Worm (Caenorhabditis elegans) whole organism, young adult: Measurements from ENCODE around the gene srj-37.

Experiments used
- B0035.1 ChIP-seq: sonication (generic microtip); optimal IDR thresholded peaks from 2 replicates; lab custom pipeline; 2016; ENCODE audit warnings: missing genetic modification characterization, mild to moderate bottlenecking, missing compliant biosample characterization, missing genotype, missing genetic modification reagents
- B0336.3 ChIP-seq: fragments of 200-800 bp; sonication (Bioruptor generic); IDR thresholded peaks from 2 replicates; pipeline ENCODE4 v1.3.6; 2022; ENCODE audit warnings: missing genetic modification characterization, missing compliant biosample characterization
- C06A6.2 ChIP-seq: fragments of 200-800 bp; sonication (Bioruptor generic); conservative IDR thresholded peaks from 2 replicates; pipeline ENCODE4 v1.3.6; 2022; ENCODE audit warnings: missing genetic modification characterization, missing compliant biosample characterization
- C17E4.6 ChIP-seq: fragments of 200-800 bp; sonication (Bioruptor generic); IDR thresholded peaks from 2 replicates; pipeline ENCODE4 v1.3.6; 2022; ENCODE audit warnings: missing genetic modification reagents, missing genetic modification characterization, missing compliant biosample characterization
- F23B12.7 ChIP-seq: sonication (generic microtip); optimal IDR thresholded peaks from 2 replicates; lab custom pipeline; 2017; ENCODE audit warnings: missing genetic modification characterization, mild to moderate bottlenecking, missing compliant biosample characterization, antibody characterized with exemption, moderate library complexity; ENCODE audit not compliant: insufficient read depth
- F37B4.10 ChIP-seq: fragments of 200-800 bp; sonication (Bioruptor generic); IDR thresholded peaks from 2 replicates; pipeline ENCODE4 v1.3.6; 2022; ENCODE audit warnings: missing genetic modification characterization, missing compliant biosample characterization
- F52B5.7 ChIP-seq: sonication (generic microtip); optimal IDR thresholded peaks from 2 replicates; lab custom pipeline; 2016; ENCODE audit warnings: mild to moderate bottlenecking, missing genetic modification characterization, missing compliant biosample characterization
- T26A5.8 ChIP-seq: sonication (generic microtip); optimal IDR thresholded peaks from 2 replicates; lab custom pipeline; 2016; ENCODE audit warnings: missing genetic modification characterization, missing compliant biosample characterization
- Y56A3A.18 ChIP-seq: fragments of 200-800 bp; sonication (Bioruptor generic); IDR thresholded peaks from 2 replicates; pipeline ENCODE4 v1.3.6; 2022; ENCODE audit warnings: missing genetic modification reagents, missing genetic modification characterization, missing compliant biosample characterization
- Y67H2A.10 ChIP-seq: fragments of 200-800 bp; sonication (Bioruptor generic); conservative IDR thresholded peaks from 2 replicates; pipeline ENCODE4 v1.3.6; 2022; ENCODE audit warnings: missing genetic modification reagents, missing genetic modification characterization, missing compliant biosample characterization
- aptf-3 ChIP-seq: fragments of 200-800 bp; sonication (Bioruptor generic); IDR thresholded peaks from 2 replicates; pipeline ENCODE4 v1.3.6; 2022; ENCODE audit warnings: missing genetic modification characterization, missing compliant biosample characterization
- atf-7 ChIP-seq: sonication (generic microtip); optimal IDR thresholded peaks from 2 replicates; lab custom pipeline; 2017; ENCODE audit warnings: mild to moderate bottlenecking, missing genetic modification characterization, missing compliant biosample characterization
- athp-1 ChIP-seq: sonication (generic microtip); optimal IDR thresholded peaks from 2 replicates; lab custom pipeline; 2017; ENCODE audit warnings: mild to moderate bottlenecking, missing genetic modification characterization, missing compliant biosample characterization
- bed-1 ChIP-seq: fragments of 200-800 bp; sonication (Bioruptor generic); IDR thresholded peaks from 2 replicates; pipeline ENCODE4 v1.3.6; 2022; ENCODE audit warnings: missing genetic modification reagents, missing genetic modification characterization, missing compliant biosample characterization
- bed-2 ChIP-seq: fragments of 200-800 bp; sonication (Bioruptor generic); IDR thresholded peaks from 2 replicates; pipeline ENCODE4 v1.3.6; 2022; ENCODE audit warnings: missing genetic modification reagents, missing genetic modification characterization, missing compliant biosample characterization
- ceh-91 ChIP-seq: fragments of 200-800 bp; sonication (Bioruptor generic); IDR thresholded peaks from 2 replicates; pipeline ENCODE4 v1.3.6; 2022; ENCODE audit warnings: missing genetic modification reagents, missing genetic modification characterization, missing compliant biosample characterization
- egl-44 ChIP-seq: fragments of 200-800 bp; sonication (Bioruptor generic); IDR thresholded peaks from 2 replicates; pipeline ENCODE4 v1.3.6; 2022; ENCODE audit warnings: missing genetic modification reagents, missing genetic modification characterization, missing compliant biosample characterization
- fkh-3 ChIP-seq: sonication (generic microtip); optimal IDR thresholded peaks from 2 replicates; lab custom pipeline; 2016; ENCODE audit warnings: mild to moderate bottlenecking, missing genetic modification characterization, missing compliant biosample characterization
- let-526 ChIP-seq: fragments of 200-800 bp; sonication (Bioruptor generic); IDR thresholded peaks from 2 replicates; pipeline ENCODE4 v1.3.6; 2022; ENCODE audit warnings: missing genetic modification reagents, missing genetic modification characterization, missing compliant biosample characterization
- lin-54 ChIP-seq: fragments of 200-800 bp; sonication (Bioruptor generic); optimal IDR thresholded peaks from 2 replicates; lab custom pipeline; 2018; ENCODE audit warnings: mild to moderate bottlenecking, missing genetic modification characterization, missing compliant biosample characterization
- lsy-27 ChIP-seq: sonication (generic microtip); optimal IDR thresholded peaks from 2 replicates; lab custom pipeline; 2017; ENCODE audit warnings: missing genetic modification characterization, mild to moderate bottlenecking, missing compliant biosample characterization, antibody characterized with exemption, missing genotype, borderline replicate concordance; ENCODE audit not compliant: insufficient read depth
- madf-3 ChIP-seq: fragments of 200-800 bp; sonication (Bioruptor generic); IDR thresholded peaks from 2 replicates; pipeline ENCODE4 v1.3.6; 2022; ENCODE audit warnings: missing genetic modification reagents, missing genetic modification characterization, missing compliant biosample characterization
- mes-4 ChIP-seq: sonication (generic microtip); optimal IDR thresholded peaks from 2 replicates; lab custom pipeline; 2016; ENCODE audit warnings: missing genotype, missing genetic modification characterization, missing compliant biosample characterization
- nfya-1 ChIP-seq: sonication (generic microtip); optimal IDR thresholded peaks from 2 replicates; lab custom pipeline; 2017; ENCODE audit warnings: antibody characterized with exemption, missing compliant biosample characterization, missing genetic modification characterization, borderline replicate concordance; ENCODE audit not compliant: insufficient read depth
- nhr-120 ChIP-seq: fragments of 200-800 bp; sonication (Bioruptor generic); IDR thresholded peaks from 2 replicates; pipeline ENCODE4 v1.3.6; 2022; ENCODE audit warnings: missing genetic modification characterization, missing compliant biosample characterization
- nhr-80 ChIP-seq: sonication (generic microtip); optimal IDR thresholded peaks from 2 replicates; lab custom pipeline; 2016; ENCODE audit warnings: missing genetic modification characterization, missing compliant biosample characterization
- nhr-90 ChIP-seq: sonication (generic microtip); optimal IDR thresholded peaks from 2 replicates; lab custom pipeline; 2016; ENCODE audit warnings: missing genotype, mild to moderate bottlenecking, missing genetic modification characterization, missing compliant biosample characterization
- pha-4 ChIP-seq: fragments of 150-350 bp; sonication (generic microtip); optimal IDR thresholded peaks from 2 replicates; lab custom pipeline; 2014; ENCODE audit warnings: missing biosample characterization, missing genetic modification reagents, missing genetic modification characterization
- repo-1 ChIP-seq: sonication (generic microtip); optimal IDR thresholded peaks from 2 replicates; lab custom pipeline; 2017; ENCODE audit warnings: mild to moderate bottlenecking, missing genetic modification characterization, missing compliant biosample characterization
- snpc-1.1 ChIP-seq: sonication (generic microtip); optimal IDR thresholded peaks from 2 replicates; lab custom pipeline; 2017; ENCODE audit warnings: missing genetic modification characterization, mild to moderate bottlenecking, missing compliant biosample characterization, antibody characterized with exemption, moderate library complexity, missing genotype, missing genetic modification reagents; ENCODE audit not compliant: insufficient read depth
- snpc-1.3 ChIP-seq: sonication (generic microtip); optimal IDR thresholded peaks from 2 replicates; lab custom pipeline; 2017; ENCODE audit warnings: missing genetic modification characterization, mild to moderate bottlenecking, missing compliant biosample characterization, antibody characterized with exemption, moderate library complexity, missing genotype, missing genetic modification reagents; ENCODE audit not compliant: insufficient read depth
- snpc-3.4 ChIP-seq: sonication (generic microtip); optimal IDR thresholded peaks from 2 replicates; lab custom pipeline; 2017; ENCODE audit warnings: missing genetic modification characterization, mild to moderate bottlenecking, missing compliant biosample characterization, antibody characterized with exemption, moderate library complexity, missing genotype, missing genetic modification reagents
- snpc-4 ChIP-seq, 5 experiments: fragments of 150-350 bp in 1 of 5; sonication (generic microtip) in 4 of 5; optimal IDR thresholded peaks; 2 replicates each; lab custom pipeline; 2014 to 2018; ENCODE audit warnings: missing genetic modification characterization in 5 of 5, missing biosample characterization in 3 of 5, antibody characterized with exemption in 2 of 5, mild to moderate bottlenecking in 2 of 5, missing compliant biosample characterization in 2 of 5, missing genotype in 2 of 5, moderate library complexity in 2 of 5, missing genetic modification reagents in 1 of 5
- unc-130 ChIP-seq: sonication (generic microtip); optimal IDR thresholded peaks from 2 replicates; lab custom pipeline; 2016; ENCODE audit warnings: missing genetic modification reagents, missing genetic modification characterization, missing compliant biosample characterization
- unc-62 ChIP-seq: fragments of 150-350 bp; optimal IDR thresholded peaks from 2 replicates; lab custom pipeline; 2014; ENCODE audit warnings: missing biosample characterization, missing genetic modification reagents, missing genetic modification characterization
- xnd-1 ChIP-seq: sonication (generic microtip); optimal IDR thresholded peaks from 2 replicates; lab custom pipeline; 2016; ENCODE audit warnings: missing genotype, missing genetic modification reagents, missing genetic modification characterization, missing compliant biosample characterization
- zfh-2 ChIP-seq: fragments of 200-800 bp; sonication (Bioruptor generic); conservative IDR thresholded peaks from 2 replicates; pipeline ENCODE4 v1.3.6; 2022; ENCODE audit warnings: missing genetic modification reagents, missing genetic modification characterization, missing compliant biosample characterization
- ztf-25 ChIP-seq: fragments of 200-800 bp; sonication (Bioruptor generic); IDR thresholded peaks from 2 replicates; pipeline ENCODE4 v1.3.6; 2022; ENCODE audit warnings: missing genetic modification reagents, missing genetic modification characterization, missing compliant biosample characterization

The srj-37 gene

DNA sequence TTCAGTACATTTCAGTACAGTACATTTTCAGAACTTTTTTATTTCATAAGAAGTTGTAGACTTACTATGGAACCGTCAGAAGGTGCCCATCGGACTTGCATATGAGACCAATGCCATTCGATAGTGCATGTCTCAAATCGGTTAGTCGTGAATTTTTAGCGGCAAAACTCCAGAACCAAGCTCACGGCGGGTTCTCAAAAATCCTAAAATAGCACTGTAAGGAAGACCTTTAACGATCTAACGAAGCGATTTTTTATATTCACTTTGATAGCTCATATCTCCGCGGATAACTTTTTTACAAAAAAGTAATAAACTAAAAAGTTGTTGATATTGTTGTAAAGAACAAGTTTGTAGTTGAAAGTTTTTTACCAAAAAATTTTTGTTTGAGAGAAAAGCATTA is 35.8 kb downstream of the srj-37 start, which contains the start of gene sru-25:
Gene sru-25, minus strand, starts transcription at position 101 of the 400 bp plus-strand sequence.
- no peak for TF ChIP-seq nfya-1 (tag; lab: Kevin White, UChicago)
- no peak for TF ChIP-seq pha-4
- TF ChIP-seq Y67H2A.10 (GFP tag; lab: Robert Waterston, UW) = no peak

DNA sequence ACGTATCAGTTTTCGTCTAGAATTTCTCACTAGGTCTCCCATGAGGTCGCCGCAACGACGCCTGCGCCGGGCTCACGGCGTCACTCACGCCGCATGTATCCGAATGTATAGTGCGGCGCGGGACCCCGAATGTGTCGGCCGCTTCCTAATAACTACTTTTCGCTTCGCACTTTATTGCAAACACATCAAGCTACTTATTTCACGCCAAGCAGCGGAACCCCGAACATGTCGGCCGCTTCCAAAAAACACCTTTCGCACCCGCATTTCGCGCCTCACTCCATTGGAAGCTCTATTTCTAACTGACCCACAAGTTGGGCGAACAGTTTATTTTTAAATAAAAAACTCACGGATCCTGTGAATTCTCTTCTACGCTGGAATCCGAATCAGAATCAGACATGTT is 37.7 kb downstream of the srj-37 start:
- 0 out of 2 replicates have a peak, but pooled peaks have one; percentile 42 for TF ChIP-seq zfh-2
- no peak for TF ChIP-seq let-526
- no peak for TF ChIP-seq egl-44 (GFP tag; lab: Robert Waterston, UW)
- no peak for TF ChIP-seq athp-1 (tag; lab: Kevin White, UChicago)
- no peak for TF ChIP-seq snpc-4 (GFP tag; optimal IDR thresholded peaks at IDR 0.05; lab: Kevin White, UChicago)
- peak in 2 of 4 experiments; percentile 78 to 88 for TF ChIP-seq snpc-4 (tag; optimal IDR thresholded peaks at IDR 0.05; lab: Kevin White, UChicago)
- TF ChIP-seq bed-2 (GFP tag; lab: Robert Waterston, UW) = no peak
- no peak for TF ChIP-seq snpc-1.3 (tag; lab: Kevin White, UChicago)
- TF ChIP-seq ceh-91 = no peak
- no peak for TF ChIP-seq nfya-1 (tag; lab: Kevin White, UChicago)
- TF ChIP-seq B0336.3 (GFP tag; lab: Robert Waterston, UW) = no peak
- no peak for TF ChIP-seq F52B5.7
- no peak for TF ChIP-seq F37B4.10 (GFP tag; lab: Robert Waterston, UW)
- no peak for TF ChIP-seq lin-54 (GFP tag; lab: Kevin White, UChicago)
- no peak for TF ChIP-seq T26A5.8 (tag; lab: Kevin White, UChicago)
- no peak for TF ChIP-seq xnd-1 (tag; lab: Kevin White, UChicago)
- peak; percentile 54 for TF ChIP-seq snpc-1.1 (tag; lab: Kevin White, UChicago)
- no peak for TF ChIP-seq F23B12.7 (tag; lab: Kevin White, UChicago)
- no peak for TF ChIP-seq snpc-3.4 (tag; lab: Kevin White, UChicago)
- no peak for TF ChIP-seq nhr-90
- TF ChIP-seq repo-1 = no peak
- TF ChIP-seq Y56A3A.18 = no peak
- TF ChIP-seq, all 124 proteins: peak for 3

DNA sequence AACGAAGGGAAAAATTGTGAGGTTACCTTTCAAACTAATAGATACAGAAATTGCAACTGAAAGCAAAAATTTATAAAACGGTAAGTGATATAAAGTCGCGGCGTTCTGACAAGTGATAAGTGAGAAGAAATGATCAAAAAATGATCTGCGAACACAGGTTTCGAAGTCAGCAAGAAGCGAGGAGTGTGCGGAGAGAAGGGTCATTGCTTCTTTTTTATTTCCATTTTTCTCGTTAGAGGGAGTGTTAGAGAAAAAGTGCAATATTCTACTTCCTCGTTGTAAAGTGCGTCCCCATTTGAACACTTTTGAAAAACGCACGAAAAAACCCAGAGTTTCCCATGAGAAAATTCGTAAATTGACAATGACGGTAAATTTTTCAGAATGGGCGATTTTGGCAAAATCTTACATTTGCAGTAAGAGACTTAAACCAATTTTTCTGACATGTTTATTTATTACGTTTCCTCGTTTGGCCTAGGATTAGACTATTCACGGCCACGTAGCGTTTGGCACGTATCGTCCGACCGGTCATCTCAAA is 38.2 kb downstream of the srj-37 start, which contains the start of the genes fbxa-72 and srx-21:
Gene fbxa-72, minus strand, starts transcription at position 204 of the 535 bp plus-strand sequence.
Gene srx-21, plus strand, starts transcription at position 485 of the 535 bp plus-strand sequence.
- TF ChIP-seq bed-2 (GFP tag; lab: Robert Waterston, UW) = no peak
- no peak for TF ChIP-seq lsy-27 (tag; lab: Kevin White, UChicago)
- no peak for TF ChIP-seq atf-7 (tag; lab: Kevin White, UChicago)
- TF ChIP-seq nhr-80 = peak; percentile 69

DNA sequence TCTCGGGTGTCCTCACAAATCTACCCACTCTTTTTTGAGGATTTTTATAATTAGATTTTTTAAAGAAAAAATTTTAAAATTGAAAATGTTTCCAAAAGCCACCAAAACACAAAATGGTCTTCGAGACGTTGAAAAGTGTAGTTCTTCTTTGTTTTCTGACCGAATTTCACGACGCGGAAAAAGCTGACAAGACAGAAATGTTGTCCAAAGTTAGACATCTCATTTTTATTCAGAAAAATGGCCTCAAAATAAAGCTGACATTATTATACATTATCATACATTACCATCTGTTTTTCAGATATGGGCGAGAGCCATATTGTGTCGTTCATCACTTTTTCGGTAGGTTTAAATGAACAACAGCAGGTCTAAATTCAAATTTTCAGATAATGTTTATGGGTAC is 41.2 kb downstream of the srj-37 start, which contains the start of gene srx-22:
Gene srx-22, plus strand, starts transcription at position 301 of the 400 bp plus-strand sequence.
- TF ChIP-seq unc-62 = no peak
- no peak for TF ChIP-seq C17E4.6 (GFP tag; lab: Robert Waterston, UW)
- no peak for TF ChIP-seq madf-3 (GFP tag; lab: Robert Waterston, UW)
- no peak for TF ChIP-seq T26A5.8 (tag; lab: Kevin White, UChicago)
- TF ChIP-seq Y56A3A.18 = no peak
- TF ChIP-seq bed-1 (GFP tag; lab: Robert Waterston, UW) = no peak
- TF ChIP-seq nhr-120 = no peak
- no peak for TF ChIP-seq B0035.1 (tag; lab: Kevin White, UChicago)
- no peak for TF ChIP-seq fkh-3 (tag; lab: Kevin White, UChicago)
- TF ChIP-seq ztf-25 = no peak
- TF ChIP-seq B0336.3 (GFP tag; lab: Robert Waterston, UW) = no peak
- TF ChIP-seq mes-4 (tag; lab: Kevin White, UChicago) = no peak
- TF ChIP-seq F23B12.7 (tag; lab: Kevin White, UChicago) = no peak
- no peak for TF ChIP-seq aptf-3 (GFP tag; lab: Robert Waterston, UW)
- TF ChIP-seq unc-130 (GFP tag; lab: Kevin White, UChicago) = no peak
- no peak for TF ChIP-seq C06A6.2 (GFP tag; lab: Robert Waterston, UW)
